Fruit fly (Drosophila melanogaster): ENCODE results near the gene CG31917.

Gene CG31917

DNA sequence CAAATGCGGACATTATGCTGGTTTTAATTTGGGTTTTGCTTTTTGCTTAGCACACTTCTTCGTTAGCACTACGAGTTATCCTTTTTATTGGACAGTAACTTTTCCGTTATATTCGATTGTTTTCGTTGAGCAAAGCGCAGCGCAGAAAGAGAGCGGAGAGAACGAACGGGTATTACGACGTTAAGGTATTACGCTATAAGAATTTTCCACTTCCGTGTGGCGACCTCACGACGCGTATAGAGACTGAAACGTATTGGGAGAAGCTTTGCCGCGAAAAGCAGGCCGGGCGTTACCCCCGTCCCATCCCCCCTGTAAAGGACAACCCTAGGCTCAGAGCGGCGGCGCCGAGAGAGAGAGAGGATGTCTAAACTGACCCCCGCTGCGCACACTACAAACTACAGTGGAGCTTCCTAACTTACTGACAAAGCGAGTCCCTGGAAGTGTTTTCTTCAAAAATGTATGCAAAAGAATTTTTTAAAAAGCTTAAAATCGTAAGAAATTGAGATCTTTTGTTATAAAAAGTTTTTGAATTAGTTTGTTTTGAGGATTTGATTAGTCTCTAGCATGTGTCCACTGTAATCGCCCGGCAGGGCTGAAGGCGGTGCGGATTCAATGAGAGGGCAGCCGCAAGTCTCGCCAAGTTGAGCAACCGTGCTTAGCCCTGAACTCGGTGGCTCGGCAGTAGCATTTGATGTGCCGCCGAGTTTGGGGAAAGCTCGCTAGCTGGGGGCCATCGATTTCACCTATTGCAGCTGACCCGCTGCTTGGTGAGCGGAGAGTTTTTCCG is 5.8 kb downstream of the CG31917 start (continued):
- TF ChIP-seq CG4282 (GFP tag; optimal IDR thresholded peaks at IDR 0.05) (peak; percentile 88), dm (GFP tag; optimal IDR thresholded peaks at IDR 0.05) (peak; percentile 84), trh (GFP tag; optimal IDR thresholded peaks at IDR 0.05) (peak; percentile 67), sr (GFP tag; IDR thresholded peaks at IDR 0.05) (peak; percentile 62), ewg (GFP tag; optimal IDR thresholded peaks at IDR 0.05) (peak; percentile 97), CG4328 (GFP tag; optimal IDR thresholded peaks at IDR 0.05) (peak; percentile 87), ems (GFP tag; optimal IDR thresholded peaks at IDR 0.05) (peak; percentile 94), Chrac-16 (GFP tag; optimal IDR thresholded peaks at IDR 0.05) (peak; percentile 90), CG17361 (GFP tag; IDR thresholded peaks at IDR 0.05) (peak; percentile 92), Awh (GFP tag; IDR thresholded peaks at IDR 0.05) (peak; percentile 96), pita (GFP tag; optimal IDR thresholded peaks at IDR 0.05) (no peak), tgo (GFP tag; IDR thresholded peaks at IDR 0.05) (peak; percentile 95), Hr39 (optimal IDR thresholded peaks at IDR 0.05) (no peak), danr (GFP tag; IDR thresholded peaks at IDR 0.05) (peak; percentile 90), CG14710 (tag; optimal IDR thresholded peaks at IDR 0.05) (peak; percentile 84), emc (GFP tag; optimal IDR thresholded peaks at IDR 0.05) (peak; percentile 89), CG32772 (GFP tag; IDR thresholded peaks at IDR 0.05) (peak; percentile 96), CG6175 (GFP tag; IDR thresholded peaks at IDR 0.05) (peak; percentile 93), MBD-R2 (GFP tag; IDR thresholded peaks at IDR 0.05) (peak; percentile 89), CG16863 (GFP tag; optimal IDR thresholded peaks at IDR 0.05) (peak; percentile 95), Spps (tag; optimal IDR thresholded peaks at IDR 0.05) (peak; percentile 77), CG7963 (GFP tag; IDR thresholded peaks at IDR 0.05; ENCODE audit: partially characterized antibody) (no peak), lmd (GFP tag; IDR thresholded peaks at IDR 0.05) (peak; percentile 96), CG18764 (GFP tag; optimal IDR thresholded peaks at IDR 0.05) (peak; percentile 84), gem (tag; optimal IDR thresholded peaks at IDR 0.05) (peak; percentile 95), tna (GFP tag; IDR thresholded peaks at IDR 0.05; ENCODE audit: partially characterized antibody) (no peak), Xrp1 (GFP tag; IDR thresholded peaks at IDR 0.05) (peak; percentile 97), Oli (tag; optimal IDR thresholded peaks at IDR 0.05) (peak; percentile 93), Scr (GFP tag; IDR thresholded peaks at IDR 0.05; ENCODE audit: partially characterized antibody) (no peak), Hr51 (GFP tag; optimal IDR thresholded peaks at IDR 0.05) (peak; percentile 92 to 93), Camta (GFP tag; optimal IDR thresholded peaks at IDR 0.05) (peak; percentile 92), CG12155 (GFP tag; optimal IDR thresholded peaks at IDR 0.05) (peak; percentile 93), CG15696 (tag; optimal IDR thresholded peaks at IDR 0.05) (peak; percentile 80), rib (GFP tag; IDR thresholded peaks at IDR 0.05) (peak; percentile 95), abd-A (tag; optimal IDR thresholded peaks at IDR 0.05) (peak; percentile 77), CG11456 (GFP tag; IDR thresholded peaks at IDR 0.05) (peak; percentile 96), Atf3 (GFP tag; optimal IDR thresholded peaks at IDR 0.05) (peak; percentile 85), CG34224 (GFP tag; IDR thresholded peaks at IDR 0.05; ENCODE audit: partially characterized antibody) (no peak), dimm (GFP tag; IDR thresholded peaks at IDR 0.05) (peak; percentile 90), vnd (GFP tag; IDR thresholded peaks at IDR 0.05; ENCODE audit: partially characterized antibody) (no peak), CG17829 (tag; optimal IDR thresholded peaks at IDR 0.05) (peak; percentile 91), Deaf1 (tag; optimal IDR thresholded peaks at IDR 0.05) (peak; percentile 80), Dll (GFP tag; IDR thresholded peaks at IDR 0.05; ENCODE audit: partially characterized antibody) (no peak), D19B (GFP tag; optimal IDR thresholded peaks at IDR 0.05) (peak; percentile 84), phol (tag; optimal IDR thresholded peaks at IDR 0.05) (peak; percentile 90), CG13775 (GFP tag; optimal IDR thresholded peaks at IDR 0.05) (peak; percentile 88), CG15011 (GFP tag; optimal IDR thresholded peaks at IDR 0.05) (peak; percentile 93), pzg (GFP tag; optimal IDR thresholded peaks at IDR 0.05) (peak; percentile 28), Bdp1 (GFP tag; optimal IDR thresholded peaks at IDR 0.05) (peak; percentile 89)

Data from whole organism, embryonic.